Worm (Caenorhabditis elegans) whole organism, L4 larva: ENCODE data around the gene C50B8.5.

Source experiments
- dmd-8 ChIP-seq: fragments of 200-800 bp; sonication (Bioruptor generic); IDR thresholded peaks from 2 replicates; pipeline ENCODE4 v1.3.6; 2022; ENCODE audit warnings: missing genetic modification characterization, missing compliant biosample characterization
- fkh-10 ChIP-seq: fragments of 150-350 bp; optimal IDR thresholded peaks from 2 replicates; lab custom pipeline; 2014; ENCODE audit warnings: missing biosample characterization, missing genetic modification reagents, missing genetic modification characterization
- hmg-1.1 ChIP-seq: fragments of 200-800 bp; sonication (Bioruptor generic); IDR thresholded peaks from 2 replicates; pipeline ENCODE4 v1.3.6; 2022; ENCODE audit warnings: missing genetic modification reagents, missing genetic modification characterization, missing compliant biosample characterization
- lin-39 ChIP-seq: fragments of 150-350 bp; optimal IDR thresholded peaks from 2 replicates; lab custom pipeline; 2014; ENCODE audit warnings: missing biosample characterization, missing genetic modification reagents, missing genetic modification characterization
- mes-2 ChIP-seq: sonication (generic microtip); optimal IDR thresholded peaks from 2 replicates; lab custom pipeline; 2016; ENCODE audit warnings: missing genotype, mild to moderate bottlenecking, missing genetic modification characterization, missing compliant biosample characterization; ENCODE audit not compliant: poor library complexity, severe bottlenecking
- nhr-76 ChIP-seq: fragments of 150-350 bp; optimal IDR thresholded peaks from 2 replicates; lab custom pipeline; 2014; ENCODE audit warnings: missing biosample characterization, missing genetic modification characterization
- pha-4 ChIP-seq, 2 experiments: fragments of 150-350 bp in 1 of 2; fragments of 200-800 bp in 1 of 2; sonication (Bioruptor generic) in 1 of 2; IDR thresholded peaks in 1 of 2; optimal IDR thresholded peaks in 1 of 2; 2 replicates each; pipeline versions ENCODE4 v1.3.6 to Lab custom; 2014 to 2022; ENCODE audit warnings: missing genetic modification characterization in 2 of 2, missing genetic modification reagents in 2 of 2, missing biosample characterization in 1 of 2, missing compliant biosample characterization in 1 of 2
- pqm-1 ChIP-seq: sonication (generic microtip); optimal IDR thresholded peaks from 2 replicates; lab custom pipeline; 2017; ENCODE audit warnings: missing biosample characterization, missing genetic modification characterization
- skn-1 ChIP-seq: fragments of 150-350 bp; optimal IDR thresholded peaks from 2 replicates; lab custom pipeline; 2014; ENCODE audit warnings: missing biosample characterization, missing genetic modification characterization
- unc-62 ChIP-seq, 3 experiments: fragments of 150-350 bp in 1 of 3; sonication (generic microtip); optimal IDR thresholded peaks in 2 of 3; peaks in 1 of 3; 1 replicate in 1 of 3; 2 replicates in 2 of 3; lab custom pipeline; 2014 to 2017; ENCODE audit warnings: missing biosample characterization in 3 of 3, missing genetic modification characterization in 3 of 3, missing genetic modification reagents in 3 of 3, missing genotype in 1 of 3

DNA sequence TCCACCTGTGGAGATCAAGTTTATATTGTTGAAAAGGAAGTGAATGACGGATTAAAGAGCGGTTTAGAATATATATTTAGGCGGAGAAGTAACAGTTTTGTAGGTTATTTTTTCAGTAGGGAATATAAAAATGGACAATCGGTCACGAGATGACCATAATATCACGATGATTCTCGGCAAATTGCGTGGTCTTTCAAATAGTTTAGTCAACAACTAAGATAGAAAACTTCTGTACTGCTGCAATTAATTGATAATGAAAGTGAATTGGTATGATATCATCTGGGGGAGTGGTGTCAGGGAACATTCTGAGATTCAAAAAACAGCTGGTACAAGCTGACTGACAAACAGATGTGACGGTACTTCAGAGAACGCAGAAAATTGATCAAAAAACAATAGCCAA lies 27.7 kb downstream of the C50B8.5 start:
- TF ChIP-seq lin-39 (tag; lab: Kevin White, UChicago) = no peak
- peak in 1 of 2 experiments; percentile 44 for TF ChIP-seq unc-62 (GFP tag; optimal IDR thresholded peaks at IDR 0.05 in 1 of 2; lab: Kevin White, UChicago)
- TF ChIP-seq unc-62 (tag; optimal IDR thresholded peaks at IDR 0.05; lab: Kevin White, UChicago) = no peak
- no peak for TF ChIP-seq hmg-1.1 (GFP tag; lab: Robert Waterston, UW)
- no peak for TF ChIP-seq fkh-10 (GFP tag; lab: Kevin White, UChicago)
- TF ChIP-seq skn-1 (tag; lab: Kevin White, UChicago) = no peak
- TF ChIP-seq dmd-8 (GFP tag; lab: Robert Waterston, UW) = no peak
- TF ChIP-seq nhr-76 (tag; lab: Kevin White, UChicago) = no peak
- no peak for TF ChIP-seq pqm-1 (tag; lab: Kevin White, UChicago)
- no peak for TF ChIP-seq mes-2 (tag; lab: Kevin White, UChicago)
- TF ChIP-seq pha-4 (GFP tag; IDR thresholded peaks at IDR 0.05; lab: Robert Waterston, UW) = no peak
- TF ChIP-seq pha-4 (tag; optimal IDR thresholded peaks at IDR 0.05; lab: Kevin White, UChicago) = no peak
